Fruit fly (Drosophila melanogaster) whole organism, pupa: Measurements from ENCODE around the gene mthl9.

Experiments used
- CG10348 ChIP-seq: fragments of 200-800 bp; sonication (Bioruptor generic); IDR thresholded peaks from 2 replicates; pipeline ENCODE4 v1.3.6; 2022; ENCODE audit warnings: missing biosample characterization, missing genetic modification characterization
- CG13204 ChIP-seq: fragments of 200-800 bp; sonication (Bioruptor generic); optimal IDR thresholded peaks from 2 replicates; lab custom pipeline; 2018; ENCODE audit warnings: missing biosample characterization, mild to moderate bottlenecking, missing genetic modification characterization, moderate library complexity
- CG14655 ChIP-seq: fragments of 200-800 bp; sonication (Bioruptor generic); optimal IDR thresholded peaks from 3 replicates; lab custom pipeline; 2017; ENCODE audit warnings: mild to moderate bottlenecking, missing biosample characterization, missing genetic modification reagents, missing genetic modification characterization
- CG15710 ChIP-seq: fragments of 200-800 bp; sonication (Bioruptor generic); optimal IDR thresholded peaks from 2 replicates; lab custom pipeline; 2018; ENCODE audit warnings: missing biosample characterization, mild to moderate bottlenecking, missing genetic modification characterization, moderate library complexity
- CG32121 ChIP-seq: fragments of 200-800 bp; sonication (Bioruptor generic); IDR thresholded peaks from 2 replicates; pipeline ENCODE4 v1.3.6; 2022; ENCODE audit warnings: missing biosample characterization, missing genetic modification characterization
- CG34367 ChIP-seq: fragments of 200-800 bp; sonication (Bioruptor generic); optimal IDR thresholded peaks from 2 replicates; lab custom pipeline; 2018; ENCODE audit warnings: missing biosample characterization, mild to moderate bottlenecking, missing genetic modification characterization
- CG4496 ChIP-seq: fragments of 200-800 bp; sonication (Bioruptor generic); IDR thresholded peaks from 3 replicates; pipeline ENCODE4 v1.3.6; 2022; ENCODE audit warnings: missing biosample characterization, missing genetic modification characterization
- CG8159 ChIP-seq: fragments of 200-800 bp; sonication (Bioruptor generic); optimal IDR thresholded peaks from 3 replicates; lab custom pipeline; 2018; ENCODE audit warnings: missing biosample characterization, mild to moderate bottlenecking, missing genetic modification characterization, moderate library complexity
- CG9948 ChIP-seq: fragments of 200-800 bp; sonication (Bioruptor generic); optimal IDR thresholded peaks from 2 replicates; lab custom pipeline; 2018; ENCODE audit warnings: missing biosample characterization, mild to moderate bottlenecking, missing genetic modification characterization, moderate library complexity
- D1 ChIP-seq: fragments of 200-800 bp; sonication (Bioruptor generic); optimal IDR thresholded peaks from 2 replicates; lab custom pipeline; 2018; ENCODE audit warnings: missing biosample characterization, mild to moderate bottlenecking, missing genetic modification characterization, moderate library complexity
- EcR ChIP-seq: fragments of 200-800 bp; sonication (Bioruptor generic); optimal IDR thresholded peaks from 3 replicates; lab custom pipeline; 2019; ENCODE audit warnings: missing biosample characterization, missing genetic modification characterization, mild to moderate bottlenecking, moderate library complexity, missing genetic modification reagents
- Pif1A ChIP-seq: fragments of 200-800 bp; sonication (Bioruptor generic); optimal IDR thresholded peaks from 3 replicates; lab custom pipeline; 2016; ENCODE audit warnings: missing biosample characterization, missing genetic modification characterization
- fd96Ca ChIP-seq: fragments of 200-800 bp; sonication (Bioruptor generic); IDR thresholded peaks from 3 replicates; pipeline ENCODE4 v1.3.6; 2022; ENCODE audit warnings: missing biosample characterization, missing genetic modification characterization

- no peak for TF ChIP-seq CG15710 (tag; lab: Kevin White, UChicago)
- TF ChIP-seq Pif1A (GFP tag; lab: Kevin White, UChicago): no peak
- TF ChIP-seq CG13204: no peak
- TF ChIP-seq EcR (GFP tag; lab: Kevin White, UChicago): no peak
- TF ChIP-seq CG14655 (GFP tag; lab: Kevin White, UChicago): no peak
- TF ChIP-seq D1: no peak
- no peak for TF ChIP-seq CG34367 (tag; lab: Kevin White, UChicago)
- TF ChIP-seq CG9948 (tag; lab: Kevin White, UChicago): no peak
- TF ChIP-seq CG8159 (tag; lab: Kevin White, UChicago): no peak
- TF ChIP-seq CG10348 (GFP tag; lab: Robert Waterston, UW): no peak
- TF ChIP-seq CG4496 (GFP tag; lab: Robert Waterston, UW): no peak
- no peak for TF ChIP-seq fd96Ca
- TF ChIP-seq CG32121 (GFP tag; lab: Robert Waterston, UW): peak; percentile 27; the same call in 1 of the 2 replicates
Observed at dm6 chr3L:361201-361600, 29.1 kb upstream of the mthl9 start, which contains the start of the genes Cdc5 and CG1233.
